Fruit fly (Drosophila melanogaster): ENCODE data around the gene tzn.

dm6 chr3L:20837040-20837830, 38.8 kb downstream of the tzn start, which contains the start of gene CG13255:
- TF ChIP-seq pad (GFP tag; optimal IDR thresholded peaks at IDR 0.05), result peak; percentile 42
- TF ChIP-seq CG33017 (tag; optimal IDR thresholded peaks at IDR 0.05), result peak; percentile 63
- peak; percentile 86 for TF ChIP-seq CG11617 (GFP tag; optimal IDR thresholded peaks at IDR 0.05)
- TF ChIP-seq bab1 (GFP tag; optimal IDR thresholded peaks at IDR 0.05), result no peak
- TF ChIP-seq CG5204 (GFP tag; optimal IDR thresholded peaks at IDR 0.05), result peak; percentile 75
- peak; percentile 58 for TF ChIP-seq Hr96 (GFP tag; optimal IDR thresholded peaks at IDR 0.05)
- peak; percentile 20 for TF ChIP-seq CG14711 (tag; optimal IDR thresholded peaks at IDR 0.05)
- TF ChIP-seq tj (GFP tag; optimal IDR thresholded peaks at IDR 0.05), result peak; percentile 44
- no peak for TF ChIP-seq cic (GFP tag; optimal IDR thresholded peaks at IDR 0.05)
- TF ChIP-seq kay (GFP tag; ENCODE audit: borderline replicate concordance), result peak; percentile 35
- TF ChIP-seq CG7045 (GFP tag; optimal IDR thresholded peaks at IDR 0.05), result peak; percentile 63
- TF ChIP-seq Crg-1 (GFP tag; optimal IDR thresholded peaks at IDR 0.05), result no peak
- no peak for TF ChIP-seq cnc (optimal IDR thresholded peaks at IDR 0.05)
